Worm (Caenorhabditis elegans) whole organism, midembryonic: ENCODE measurements around the gene let-653.

Source experiments
- klf-2 ChIP-seq: fragments of 200-800 bp; sonication (Bioruptor generic); conservative IDR thresholded peaks from 2 replicates; pipeline ENCODE4 v1.3.6; 2022; ENCODE audit warnings: missing genetic modification reagents, missing genetic modification characterization, missing compliant biosample characterization
- med-1 ChIP-seq: sonication (generic microtip); optimal IDR thresholded peaks from 2 replicates; lab custom pipeline; 2017; ENCODE audit warnings: missing genetic modification characterization, mild to moderate bottlenecking, missing compliant biosample characterization, antibody characterized with exemption, missing genetic modification reagents; ENCODE audit not compliant: insufficient read depth
- ref-1 ChIP-seq: fragments of 200-800 bp; sonication (Bioruptor generic); conservative IDR thresholded peaks from 2 replicates; pipeline ENCODE4 v1.3.6; 2022; ENCODE audit warnings: missing genetic modification reagents, missing genetic modification characterization, missing compliant biosample characterization
- tab-1 ChIP-seq: fragments of 200-800 bp; sonication (Bioruptor generic); IDR thresholded peaks from 2 replicates; pipeline ENCODE4 v1.3.6; 2022; ENCODE audit warnings: missing genetic modification characterization, missing compliant biosample characterization
- ztf-23 ChIP-seq: fragments of 200-800 bp; sonication (Bioruptor generic); IDR thresholded peaks from 2 replicates; pipeline ENCODE4 v1.3.6; 2022; ENCODE audit warnings: missing genetic modification reagents, missing genetic modification characterization, missing compliant biosample characterization
- ztf-29 ChIP-seq: fragments of 200-800 bp; sonication (Bioruptor generic); IDR thresholded peaks from 2 replicates; pipeline ENCODE4 v1.3.6; 2022; ENCODE audit warnings: missing genetic modification reagents, missing genetic modification characterization, missing compliant biosample characterization

DNA sequence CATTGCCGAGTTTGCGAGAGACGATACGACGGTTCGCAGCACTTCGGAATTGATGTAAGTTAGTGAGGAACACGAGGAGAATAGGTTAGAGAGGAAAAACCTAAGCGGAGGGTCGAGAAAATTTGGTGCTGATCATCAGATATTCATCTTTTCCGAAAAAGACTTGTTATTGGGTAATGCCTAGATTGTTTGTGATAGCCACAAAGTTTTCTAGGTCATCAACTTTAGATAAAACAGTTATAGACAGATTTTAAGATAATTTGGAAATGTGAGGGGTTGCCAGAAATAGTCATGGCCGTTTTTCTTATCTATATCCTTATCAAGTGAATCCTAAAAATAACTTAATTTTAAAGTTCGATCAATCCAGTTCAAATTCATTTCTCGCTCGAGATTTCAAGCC lies 15.0 kb downstream of the let-653 start:
- TF ChIP-seq ztf-29 (GFP tag; lab: Robert Waterston, UW) = no peak
- no peak for TF ChIP-seq klf-2 (GFP tag; lab: Robert Waterston, UW)
- TF ChIP-seq ref-1 (GFP tag; lab: Robert Waterston, UW) = no peak
- no peak for TF ChIP-seq tab-1 (GFP tag; lab: Robert Waterston, UW)
- no peak for TF ChIP-seq ztf-23 (GFP tag; lab: Robert Waterston, UW)
- TF ChIP-seq med-1 (GFP tag; lab: Kevin White, UChicago) = no peak
